Worm (Caenorhabditis elegans) whole organism, late embryonic: ENCODE results near the gene Y45F10B.3.

Experiments
- fkh-10 ChIP-seq: fragments of 150-350 bp; optimal IDR thresholded peaks from 2 replicates; lab custom pipeline; 2014; ENCODE audit warnings: missing biosample characterization, missing genetic modification reagents, missing genetic modification characterization
- pha-2 ChIP-seq: sonication (generic microtip); optimal IDR thresholded peaks from 2 replicates; lab custom pipeline; 2017; ENCODE audit warnings: mild to moderate bottlenecking, missing genetic modification characterization, missing compliant biosample characterization

ce11 chrIV:13593351-13593750 lies at the start of gene Y45F10B.3:
- TF ChIP-seq fkh-10: no peak
- TF ChIP-seq pha-2 (tag; lab: Kevin White, UChicago): no peak
